Fruit fly (Drosophila melanogaster): ENCODE data around the gene CG43251.
A peak's percentile ranks its signal among the peaks of the same experiment; 100 is the strongest.

Gene CG43251

DNA sequence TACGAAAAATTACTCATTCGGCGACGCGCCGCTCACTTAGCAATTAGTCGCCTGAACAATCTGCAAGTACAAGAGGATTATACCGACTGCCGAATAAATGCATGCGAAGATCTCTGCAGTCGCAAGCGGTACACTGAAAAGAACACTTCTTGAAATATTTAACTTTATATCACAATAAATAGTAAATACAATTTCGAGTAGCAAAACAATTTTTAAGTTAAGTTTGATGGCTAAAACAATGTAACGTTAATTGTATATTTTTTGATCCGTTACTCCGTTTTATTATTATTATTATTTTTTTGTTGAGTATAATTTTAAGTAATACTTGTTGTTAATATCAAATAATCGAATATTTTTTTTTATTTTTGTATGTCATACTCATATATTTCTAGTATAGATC is 29.3 kb upstream of the CG43251 start (continued):
- TF ChIP-seq CG3919 (GFP tag; optimal IDR thresholded peaks at IDR 0.05) (peak; percentile 41), CG7368 (GFP tag; optimal IDR thresholded peaks at IDR 0.05) (no peak), vri (GFP tag; optimal IDR thresholded peaks at IDR 0.05) (no peak), Lpt (GFP tag; optimal IDR thresholded peaks at IDR 0.05) (no peak), CG9139 (GFP tag; optimal IDR thresholded peaks at IDR 0.05) (no peak), Eip75B (GFP tag; optimal IDR thresholded peaks at IDR 0.05) (no peak), CG1621 (tag; optimal IDR thresholded peaks at IDR 0.05) (no peak), cyc (GFP tag; optimal IDR thresholded peaks at IDR 0.05) (peak; percentile 8), CG16779 (tag; optimal IDR thresholded peaks at IDR 0.05) (no peak), CG10669 (GFP tag; optimal IDR thresholded peaks at IDR 0.05) (no peak), eg (GFP tag; IDR thresholded peaks at IDR 0.05) (0 out of 3 replicates have a peak, but pooled peaks have one; percentile 8), Sox14 (GFP tag; optimal IDR thresholded peaks at IDR 0.05) (no peak), CG3032 (tag; optimal IDR thresholded peaks at IDR 0.05) (no peak), CG31627 (GFP tag; optimal IDR thresholded peaks at IDR 0.05) (no peak), CG8119 (GFP tag; IDR thresholded peaks at IDR 0.05) (no peak), fd85E (GFP tag; optimal IDR thresholded peaks at IDR 0.05) (no peak), CG10631 (GFP tag; optimal IDR thresholded peaks at IDR 0.05) (peak; percentile 9), fd59A (GFP tag; optimal IDR thresholded peaks at IDR 0.05) (no peak), fkh (GFP tag; optimal IDR thresholded peaks at IDR 0.05) (no peak), Sox15 (GFP tag; optimal IDR thresholded peaks at IDR 0.05) (no peak), topi (GFP tag; optimal IDR thresholded peaks at IDR 0.05) (peak; percentile 24), CG8632 (GFP tag; optimal IDR thresholded peaks at IDR 0.05) (peak; percentile 17), CG6808 (GFP tag; optimal IDR thresholded peaks at IDR 0.05) (no peak), CG8319 (GFP tag; optimal IDR thresholded peaks at IDR 0.05) (no peak), CG6276 (GFP tag; optimal IDR thresholded peaks at IDR 0.05) (no peak), esn (GFP tag; optimal IDR thresholded peaks at IDR 0.05) (peak; percentile 46), Sox102F (GFP tag; optimal IDR thresholded peaks at IDR 0.05) (no peak), Ets21C (GFP tag; optimal IDR thresholded peaks at IDR 0.05) (no peak), CG15336 (GFP tag; IDR thresholded peaks at IDR 0.05) (no peak), Hr38 (GFP tag; optimal IDR thresholded peaks at IDR 0.05) (no peak), CG32006 (GFP tag; optimal IDR thresholded peaks at IDR 0.05) (no peak), CG11902 (GFP tag; optimal IDR thresholded peaks at IDR 0.05) (no peak)

DNA sequence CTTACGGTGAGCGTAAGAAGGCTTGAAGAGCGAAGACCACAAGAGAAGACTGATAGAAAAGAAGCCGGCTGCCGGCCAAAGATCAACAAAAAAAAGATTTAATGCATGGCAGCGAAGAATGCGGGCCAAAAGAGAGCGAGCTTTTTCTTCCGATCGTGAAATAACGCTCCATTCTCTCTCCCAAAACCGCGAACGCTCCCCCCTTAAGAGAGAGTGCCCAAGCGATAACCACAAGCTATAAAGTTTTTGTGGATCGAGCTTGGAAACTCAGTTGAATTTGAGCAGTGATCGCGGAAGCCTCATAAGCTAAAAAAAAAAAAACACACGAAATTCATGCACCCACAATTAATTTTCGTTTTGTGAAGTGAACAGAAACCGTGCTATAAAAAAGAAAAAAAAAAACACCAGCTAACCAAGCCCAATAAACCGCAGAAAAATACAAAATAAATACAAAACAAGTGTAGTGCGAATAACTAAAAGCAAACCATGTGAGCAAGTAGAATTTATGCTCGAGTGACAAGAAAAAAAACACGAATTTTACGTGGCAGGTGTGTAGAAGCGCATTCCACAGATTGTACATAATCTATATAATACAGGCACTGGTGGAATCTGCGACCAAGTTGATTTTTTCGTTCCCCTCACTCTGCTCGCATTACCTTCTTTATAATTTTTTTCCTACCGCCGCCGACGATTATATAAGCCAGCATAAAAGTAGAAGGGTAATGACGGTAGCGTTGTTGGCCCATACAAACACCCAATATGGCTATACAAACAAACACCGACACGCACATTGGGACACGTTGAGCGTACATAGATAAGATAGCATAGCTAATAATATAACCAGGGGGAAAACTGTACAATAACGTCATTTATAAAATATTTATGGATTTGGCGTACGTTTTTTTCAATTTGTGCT is 28.1 kb upstream of the CG43251 start, which contains the start of gene CG13252:
Gene CG13252, plus strand, starts transcription at position 269 of the 916 bp plus-strand sequence.
- TF ChIP-seq CG16779 (tag; optimal IDR thresholded peaks at IDR 0.05), result peak; percentile 17
- peak; percentile 73 for TF ChIP-seq Eip78C (GFP tag)
- peak; percentile 7 for TF ChIP-seq Ets96B (tag; optimal IDR thresholded peaks at IDR 0.05)
- peak; percentile 4 for TF ChIP-seq dsx (GFP tag; optimal IDR thresholded peaks at IDR 0.05; ENCODE audit: poor library complexity, severe bottlenecking)
- TF ChIP-seq CG11294 (GFP tag; IDR thresholded peaks at IDR 0.05), result no peak
- TF ChIP-seq CG8632 (GFP tag; optimal IDR thresholded peaks at IDR 0.05), result peak; percentile 35
- peak; percentile 22 for TF ChIP-seq net (GFP tag; optimal IDR thresholded peaks at IDR 0.05)
- peak; percentile 54 for TF ChIP-seq CG6854 (GFP tag; optimal IDR thresholded peaks at IDR 0.05)
- TF ChIP-seq CG3919 (GFP tag; optimal IDR thresholded peaks at IDR 0.05), result peak; percentile 41
- TF ChIP-seq eg (GFP tag; IDR thresholded peaks at IDR 0.05), result peak; percentile 63; the same call in 2 of the 3 replicates
- peak; percentile 11 for TF ChIP-seq topi (GFP tag; optimal IDR thresholded peaks at IDR 0.05)
- peak; percentile 38 for TF ChIP-seq Sox102F (GFP tag; optimal IDR thresholded peaks at IDR 0.05)
- TF ChIP-seq Lpt (GFP tag; optimal IDR thresholded peaks at IDR 0.05), result peak; percentile 43
- peak; percentile 13 for TF ChIP-seq CG34406 (GFP tag; optimal IDR thresholded peaks at IDR 0.05)
- TF ChIP-seq vri (GFP tag; optimal IDR thresholded peaks at IDR 0.05), result peak; percentile 60
- TF ChIP-seq Sox14 (GFP tag; optimal IDR thresholded peaks at IDR 0.05), result no peak
- TF ChIP-seq CG6163 (GFP tag; IDR thresholded peaks at IDR 0.05), result peak; percentile 44; the same call in 2 of the 3 replicates
- TF ChIP-seq CG8119 (GFP tag; IDR thresholded peaks at IDR 0.05), result peak; percentile 36; the same call in 1 of the 3 replicates
- no peak for TF ChIP-seq CG32006 (GFP tag; optimal IDR thresholded peaks at IDR 0.05)
- peak; percentile 47 for TF ChIP-seq CG6276 (GFP tag; optimal IDR thresholded peaks at IDR 0.05)
- peak; percentile 7 for TF ChIP-seq CG6808 (GFP tag; optimal IDR thresholded peaks at IDR 0.05)
- peak; percentile 44; the same call in 1 of the 2 replicates for TF ChIP-seq CG15336 (GFP tag; IDR thresholded peaks at IDR 0.05)
- no peak for TF ChIP-seq Smox (GFP tag; optimal IDR thresholded peaks at IDR 0.05)
- no peak for TF ChIP-seq Ets21C (GFP tag; optimal IDR thresholded peaks at IDR 0.05)
- TF ChIP-seq CG9139 (GFP tag; optimal IDR thresholded peaks at IDR 0.05), result peak; percentile 35
- no peak for TF ChIP-seq Hr39 (GFP tag; optimal IDR thresholded peaks at IDR 0.05)
- TF ChIP-seq CG7368 (GFP tag; optimal IDR thresholded peaks at IDR 0.05), result no peak
- TF ChIP-seq ss (GFP tag; optimal IDR thresholded peaks at IDR 0.05), result peak; percentile 38 to 42
- TF ChIP-seq fkh (GFP tag; optimal IDR thresholded peaks at IDR 0.05), result peak; percentile 89
- peak; percentile 98 for TF ChIP-seq svp (GFP tag)
- TF ChIP-seq CG6792 (GFP tag; optimal IDR thresholded peaks at IDR 0.05), result no peak
- TF ChIP-seq esn (GFP tag; optimal IDR thresholded peaks at IDR 0.05), result peak; percentile 26

Data from whole organism, prepupa.